Worm (Caenorhabditis elegans) whole organism, L3 larva: Measurements from ENCODE around the gene F41E6.17.

Experiments
- ama-1 ChIP-seq: fragments of 150-350 bp; optimal IDR thresholded peaks from 2 replicates; lab custom pipeline; 2018
- egl-27 ChIP-seq: sonication (generic microtip); optimal IDR thresholded peaks from 4 replicates; lab custom pipeline; 2017; ENCODE audit warnings: missing biosample characterization, missing genetic modification reagents, missing genetic modification characterization
- elt-3 ChIP-seq, 3 experiments: fragments of 150-350 bp in 1 of 3; sonication (generic microtip) in 2 of 3; optimal IDR thresholded peaks; 2 replicates in 2 of 3; 4 replicates in 1 of 3; lab custom pipeline; 2014 to 2017; ENCODE audit warnings: missing biosample characterization in 3 of 3, missing genetic modification characterization in 3 of 3

ce11 chrV:8586920-8587319 is 37.0 kb upstream of the F41E6.17 start:
- TF ChIP-seq elt-3 (tag; optimal IDR thresholded peaks at IDR 0.05; lab: Kevin White, UChicago): no peak
- TF ChIP-seq egl-27 (tag; lab: Kevin White, UChicago): no peak
- TF ChIP-seq ama-1 (lab: Kevin White, UChicago): no peak
